Fruit fly (Drosophila melanogaster): Measurements from ENCODE around the gene eIF3d2.

DNA sequence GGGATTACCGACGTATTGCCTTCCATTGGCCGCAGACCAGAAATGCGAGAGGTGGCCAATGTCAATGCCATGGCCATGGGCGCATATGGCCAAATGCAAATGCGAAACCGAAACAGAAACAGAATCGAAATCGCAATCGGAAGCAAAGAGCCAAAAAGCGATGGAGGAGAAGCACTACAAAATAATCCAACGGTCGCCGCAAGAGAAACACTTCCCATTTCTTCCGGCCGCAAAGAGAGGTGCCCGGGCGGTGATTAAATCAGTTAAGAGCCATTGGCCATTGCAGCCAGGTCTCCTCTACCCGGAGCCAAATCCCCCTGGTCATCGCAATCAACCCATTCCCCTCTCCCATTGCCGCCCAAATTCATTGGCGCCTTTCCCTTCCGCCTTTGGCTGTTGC is 19.4 kb upstream of the eIF3d2 start, which contains the start of gene CG14742:
- TF ChIP-seq CG33017 (tag; optimal IDR thresholded peaks at IDR 0.05) = no peak
- TF ChIP-seq CG5204 (GFP tag; optimal IDR thresholded peaks at IDR 0.05) = no peak
- TF ChIP-seq cnc (optimal IDR thresholded peaks at IDR 0.05) = no peak
- TF ChIP-seq Crg-1 (GFP tag; optimal IDR thresholded peaks at IDR 0.05) = no peak
- TF ChIP-seq CG7101 (tag; optimal IDR thresholded peaks at IDR 0.05) = no peak
- no peak for TF ChIP-seq Clk (GFP tag; optimal IDR thresholded peaks at IDR 0.05)
- no peak for TF ChIP-seq cic (GFP tag; optimal IDR thresholded peaks at IDR 0.05)
- no peak for TF ChIP-seq ovo (GFP tag; optimal IDR thresholded peaks at IDR 0.05)
- TF ChIP-seq kay (GFP tag; ENCODE audit: borderline replicate concordance) = no peak
- no peak for TF ChIP-seq bab1 (GFP tag; optimal IDR thresholded peaks at IDR 0.05)
- no peak for TF ChIP-seq Mnt (GFP tag; optimal IDR thresholded peaks at IDR 0.05)
- no peak for TF ChIP-seq toe (GFP tag; optimal IDR thresholded peaks at IDR 0.05)

All from whole organism, adult.